Fruit fly (Drosophila melanogaster) S2 (cell line): ENCODE results near the gene LysE.

Source experiments
- CG8478 ChIP-seq: fragments of >200 bp; optimal IDR thresholded peaks from 2 replicates; lab custom pipeline; 2018
- CTCF ChIP-seq, 2 experiments: fragments of >200 bp; optimal IDR thresholded peaks; 2 replicates each; lab custom pipeline; 2018

DNA sequence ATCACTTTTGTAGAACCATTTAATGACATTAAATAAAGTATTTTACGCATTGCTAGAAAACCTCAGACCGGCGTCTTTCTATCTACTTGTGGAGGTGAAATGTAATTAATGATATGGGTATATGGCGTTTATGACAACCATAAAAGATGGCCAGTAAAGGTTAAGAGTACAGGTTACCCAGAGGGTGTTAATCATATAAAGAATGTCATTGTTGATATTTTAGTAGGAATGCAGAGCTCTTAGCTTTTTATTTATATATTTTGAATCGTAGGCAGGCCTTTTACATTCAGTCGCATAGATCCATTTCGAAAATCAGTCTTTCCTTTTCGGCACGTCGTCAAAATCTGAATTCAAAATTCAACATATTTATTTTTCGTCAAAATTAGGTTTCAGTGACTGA is 37.8 kb downstream of the LysE start, which contains the start of gene Bfc:
- TF ChIP-seq CTCF (optimal IDR thresholded peaks at IDR 0.05; lab: Kevin White, UChicago): no peak
- no peak for TF ChIP-seq CG8478 (lab: Kevin White, UChicago)
